Fruit fly (Drosophila melanogaster) whole organism, embryonic: Measurements from ENCODE around the gene Cpr76Bc.

ENCODE experiments used
- CG12659 ChIP-seq: fragments of 200-800 bp; sonication (Bioruptor generic); optimal IDR thresholded peaks from 3 replicates; lab custom pipeline; 2017; ENCODE audit warnings: mild to moderate bottlenecking, missing biosample characterization, missing genetic modification reagents, missing genetic modification characterization
- CG15269 ChIP-seq: fragments of 200-800 bp; sonication (Bioruptor generic); optimal IDR thresholded peaks from 2 replicates; lab custom pipeline; 2018; ENCODE audit warnings: missing biosample characterization, mild to moderate bottlenecking, missing genetic modification characterization, moderate library complexity
- CG17568 ChIP-seq: fragments of 200-800 bp; sonication (Bioruptor generic); optimal IDR thresholded peaks from 2 replicates; lab custom pipeline; 2018; ENCODE audit warnings: missing biosample characterization, mild to moderate bottlenecking, missing genetic modification characterization, moderate library complexity
- CG6791 ChIP-seq: fragments of 200-800 bp; sonication (Bioruptor generic); IDR thresholded peaks from 3 replicates; pipeline ENCODE4 v1.3.6; 2022; ENCODE audit warnings: missing biosample characterization, missing genetic modification characterization; ENCODE audit not compliant: partially characterized antibody
- CG9437 ChIP-seq: fragments of 200-800 bp; sonication (Bioruptor generic); optimal IDR thresholded peaks from 2 replicates; lab custom pipeline; 2018; ENCODE audit warnings: missing biosample characterization, mild to moderate bottlenecking, missing genetic modification characterization
- Ets97D ChIP-seq: fragments of 200-800 bp; sonication (Bioruptor generic); optimal IDR thresholded peaks from 3 replicates; lab custom pipeline; 2016; ENCODE audit warnings: missing biosample characterization, missing genetic modification characterization
- Hr78 ChIP-seq, 2 experiments: fragments of 200-800 bp in 1 of 2; fragments of >200 bp in 1 of 2; sonication (Bioruptor generic) in 1 of 2; optimal IDR thresholded peaks; 2 replicates each; lab custom pipeline; 2017 to 2019; ENCODE audit warnings: missing biosample characterization in 2 of 2, missing genetic modification characterization in 2 of 2, mild to moderate bottlenecking in 1 of 2, moderate library complexity in 1 of 2
- YL-1 ChIP-seq: fragments of 200-800 bp; sonication (Bioruptor generic); optimal IDR thresholded peaks from 3 replicates; lab custom pipeline; 2017; ENCODE audit warnings: missing biosample characterization, mild to moderate bottlenecking, missing genetic modification characterization

dm6 chr3L:19555906-19556457, 35.2 kb downstream of the Cpr76Bc start:
- TF ChIP-seq CG6791 (GFP tag; lab: Robert Waterston, UW), result no peak
- no peak for TF ChIP-seq CG12659
- TF ChIP-seq CG17568 (GFP tag; lab: Kevin White, UChicago), result no peak
- TF ChIP-seq YL-1 (GFP tag; lab: Kevin White, UChicago), result no peak
- no peak for TF ChIP-seq CG15269 (tag; lab: Kevin White, UChicago)
- TF ChIP-seq Ets97D (GFP tag; lab: Kevin White, UChicago), result no peak
- TF ChIP-seq Hr78 (GFP tag; optimal IDR thresholded peaks at IDR 0.05; lab: Kevin White, UChicago), result no peak
- no peak for TF ChIP-seq CG9437 (GFP tag; lab: Kevin White, UChicago)
